Worm (Caenorhabditis elegans): Measurements from ENCODE around the gene srj-29.

The srj-29 gene

ce11 chrV:16075250-16075709 is at the start of gene srj-29, which contains the start of gene F14H3.12:
Gene srj-29, plus strand, starts transcription at chrV:16075659.
Gene F14H3.12, minus strand, starts transcription at chrV:16075323.
- TF ChIP-seq ctbp-1 (GFP tag; IDR thresholded peaks at IDR 0.05) (no peak), nhr-77 (tag; optimal IDR thresholded peaks at IDR 0.05) (peak; percentile 52), dve-1 (tag; optimal IDR thresholded peaks at IDR 0.05; ENCODE audit: insufficient read depth) (peak; percentile 79), mxl-2 (GFP tag; conservative IDR thresholded peaks at IDR 0.05) (no peak), hif-1 (tag; optimal IDR thresholded peaks at IDR 0.05) (no peak), nhr-28 (tag; optimal IDR thresholded peaks at IDR 0.05) (peak; percentile 74), set-16 (GFP tag; IDR thresholded peaks at IDR 0.05) (no peak), daf-16 (GFP tag; optimal IDR thresholded peaks at IDR 0.05) (no peak), daf-16 (tag; optimal IDR thresholded peaks at IDR 0.05) (peak; percentile 83), saeg-2 (GFP tag; IDR thresholded peaks at IDR 0.05) (no peak), ceh-82 (tag; optimal IDR thresholded peaks at IDR 0.05) (no peak), R02D3.7 (tag; optimal IDR thresholded peaks at IDR 0.05) (no peak), hlh-11 (tag; optimal IDR thresholded peaks at IDR 0.05) (peak; percentile 49), pqm-1 (tag; optimal IDR thresholded peaks at IDR 0.05) (peak; percentile 73), F26F4.8 (GFP tag; conservative IDR thresholded peaks at IDR 0.05) (no peak), D1046.2 (GFP tag; IDR thresholded peaks at IDR 0.05) (no peak), Y48G9A.11 (GFP tag; IDR thresholded peaks at IDR 0.05) (no peak), nhr-237 (tag; optimal IDR thresholded peaks at IDR 0.05) (no peak), spr-1 (tag; optimal IDR thresholded peaks at IDR 0.05) (no peak), dmd-6 (GFP tag; IDR thresholded peaks at IDR 0.05) (peak; percentile 74), duxl-1 (tag; optimal IDR thresholded peaks at IDR 0.05; ENCODE audit: poor library complexity) (no peak), aha-1 (tag) (no peak), daf-12 (tag; optimal IDR thresholded peaks at IDR 0.05) (no peak)

- no peak for TF ChIP-seq dpl-1 (GFP tag; optimal IDR thresholded peaks at IDR 0.05)
- TF ChIP-seq unc-39 (tag; optimal IDR thresholded peaks at IDR 0.05): no peak
- no peak for TF ChIP-seq lin-1 (GFP tag; IDR thresholded peaks at IDR 0.05)
- TF ChIP-seq F10B5.3 (tag; optimal IDR thresholded peaks at IDR 0.05): no peak
- no peak for TF ChIP-seq lsy-2 (tag; optimal IDR thresholded peaks at IDR 0.05)
- TF ChIP-seq ceh-32 (tag; optimal IDR thresholded peaks at IDR 0.05; ENCODE audit: poor library complexity): no peak
- TF ChIP-seq nhr-102 (tag; optimal IDR thresholded peaks at IDR 0.05): no peak
- TF ChIP-seq vab-7 (GFP tag; IDR thresholded peaks at IDR 0.05): no peak
- TF ChIP-seq Y5F2A.4 (GFP tag; optimal IDR thresholded peaks at IDR 0.05): no peak
- no peak for TF ChIP-seq daf-16 (GFP tag; optimal IDR thresholded peaks at IDR 0.05)
- TF ChIP-seq daf-16 (tag; optimal IDR thresholded peaks at IDR 0.05): no peak
- TF ChIP-seq rbr-2 (tag; optimal IDR thresholded peaks at IDR 0.05): no peak
- TF ChIP-seq hif-1 (tag; optimal IDR thresholded peaks at IDR 0.05): no peak
- TF ChIP-seq nhr-25 (tag; optimal IDR thresholded peaks at IDR 0.05; ENCODE audit: borderline replicate concordance, insufficient read depth): no peak
- no peak for TF ChIP-seq arid-1 (GFP tag; conservative IDR thresholded peaks at IDR 0.05)
- no peak for TF ChIP-seq fkh-10 (GFP tag; optimal IDR thresholded peaks at IDR 0.05)
- no peak for TF ChIP-seq ceh-62 (tag; optimal IDR thresholded peaks at IDR 0.05)
- no peak for TF ChIP-seq F37D6.2 (tag; optimal IDR thresholded peaks at IDR 0.05)
- TF ChIP-seq nhr-237 (tag; optimal IDR thresholded peaks at IDR 0.05): no peak
Observed at ce11 chrV:16029237-16029636, 46.2 kb upstream of the srj-29 start.

DNA sequence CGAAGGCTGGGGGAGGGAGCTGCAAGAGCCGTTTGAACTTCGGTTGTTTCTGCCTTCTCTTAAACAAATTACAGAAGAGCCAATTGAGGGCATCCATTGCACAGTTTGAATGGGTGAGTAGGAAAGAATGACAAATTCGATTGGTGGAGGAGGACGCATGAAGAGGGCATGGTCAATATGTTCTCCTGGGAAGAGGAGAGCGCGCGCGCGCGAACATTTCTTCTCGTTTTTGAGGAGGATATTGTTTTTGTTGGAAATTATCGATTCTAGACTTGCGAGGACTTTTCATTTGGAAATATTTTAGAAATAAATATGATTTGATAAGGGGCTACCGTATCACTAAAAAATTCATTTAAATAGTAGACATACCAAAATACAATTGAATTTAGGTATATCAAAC is 43.9 kb upstream of the srj-29 start, which contains the start of gene T10C6.7:
Gene T10C6.7, minus strand, starts transcription at position 143 of the 400 bp plus-strand sequence.
- TF ChIP-seq zip-2 (tag; optimal IDR thresholded peaks at IDR 0.05): no peak
- no peak for TF ChIP-seq Y5F2A.4 (GFP tag; optimal IDR thresholded peaks at IDR 0.05)
- TF ChIP-seq snpc-4 (tag; optimal IDR thresholded peaks at IDR 0.05): no peak
- TF ChIP-seq skn-1 (tag; optimal IDR thresholded peaks at IDR 0.05): no peak
- no peak for TF ChIP-seq dve-1 (tag; optimal IDR thresholded peaks at IDR 0.05; ENCODE audit: insufficient read depth)
- TF ChIP-seq php-3 (GFP tag; IDR thresholded peaks at IDR 0.05): no peak
- TF ChIP-seq nhr-28 (tag; optimal IDR thresholded peaks at IDR 0.05): no peak
- no peak for TF ChIP-seq Y48G9A.11 (GFP tag; IDR thresholded peaks at IDR 0.05)
- TF ChIP-seq tra-1 (GFP tag; IDR thresholded peaks at IDR 0.05): no peak
- no peak for TF ChIP-seq nhr-102 (tag; optimal IDR thresholded peaks at IDR 0.05)
- no peak for TF ChIP-seq aha-1 (tag)
- TF ChIP-seq F10B5.3 (tag; optimal IDR thresholded peaks at IDR 0.05): no peak
